Worm (Caenorhabditis elegans) whole organism, L3 larva: Measurements from ENCODE around the gene szy-4.

ENCODE experiments used
- ZK546.5 ChIP-seq: sonication (generic microtip); optimal IDR thresholded peaks from 2 replicates; lab custom pipeline; 2017; ENCODE audit warnings: missing biosample characterization, missing genetic modification characterization
- elt-1 ChIP-seq: fragments of 150-350 bp; optimal IDR thresholded peaks from 2 replicates; lab custom pipeline; 2014; ENCODE audit warnings: missing biosample characterization, missing genetic modification characterization
- nhr-12 ChIP-seq: fragments of 150-350 bp; optimal IDR thresholded peaks from 2 replicates; lab custom pipeline; 2014; ENCODE audit warnings: missing biosample characterization, missing genetic modification characterization
- ztf-11 ChIP-seq: fragments of 150-350 bp; optimal IDR thresholded peaks from 2 replicates; lab custom pipeline; 2014; ENCODE audit warnings: missing biosample characterization, missing genetic modification characterization

DNA sequence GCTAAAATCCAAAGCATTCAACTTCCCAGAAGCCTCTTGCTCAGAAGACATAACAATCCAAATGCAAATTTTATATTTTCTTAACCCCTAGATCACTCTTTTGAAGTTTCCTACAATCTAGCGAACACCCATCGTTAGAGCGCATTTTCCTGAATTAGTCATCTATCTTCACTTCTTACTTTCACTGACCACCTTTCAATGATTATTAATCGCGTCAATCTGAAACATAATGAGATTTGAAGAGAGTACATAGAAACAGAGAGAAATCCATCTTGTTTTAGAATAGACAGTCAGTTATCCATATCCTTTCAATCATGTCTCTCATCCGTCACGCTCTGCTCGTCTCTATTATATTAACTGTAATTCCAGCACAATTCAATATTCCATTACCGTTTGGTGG is 27.3 kb upstream of the szy-4 start, which contains the start of gene F40H3.3:
- TF ChIP-seq ZK546.5 (tag; lab: Kevin White, UChicago) (no peak), nhr-12 (tag; lab: Kevin White, UChicago) (no peak), ztf-11 (tag; lab: Kevin White, UChicago) (no peak), elt-1 (tag; lab: Kevin White, UChicago) (no peak)
